Fruit fly (Drosophila melanogaster) whole organism, adult: ENCODE data around the gene CG14238.

ENCODE experiments used
- CG12768 ChIP-seq: fragments of 200-800 bp; sonication (Bioruptor generic); optimal IDR thresholded peaks from 2 replicates; lab custom pipeline; 2017; ENCODE audit warnings: missing biosample characterization, missing genetic modification characterization, mild to moderate bottlenecking, moderate library complexity, missing genetic modification reagents
- CG1620 ChIP-seq: fragments of 200-800 bp; sonication (Bioruptor generic); optimal IDR thresholded peaks from 2 replicates; lab custom pipeline; 2016; ENCODE audit warnings: missing biosample characterization, missing genetic modification characterization
- CG33017 ChIP-seq: fragments of 200-800 bp; sonication (Bioruptor generic); optimal IDR thresholded peaks from 2 replicates; lab custom pipeline; 2018; ENCODE audit warnings: missing biosample characterization, mild to moderate bottlenecking, missing genetic modification characterization, moderate library complexity
- CG5204 ChIP-seq: fragments of 200-800 bp; sonication (Bioruptor generic); optimal IDR thresholded peaks from 2 replicates; lab custom pipeline; 2016; ENCODE audit warnings: missing biosample characterization, missing genetic modification characterization
- CG7045 ChIP-seq: fragments of 200-800 bp; sonication (Bioruptor generic); optimal IDR thresholded peaks from 2 replicates; lab custom pipeline; 2017; ENCODE audit warnings: missing biosample characterization, mild to moderate bottlenecking, missing genetic modification characterization
- CG7101 ChIP-seq: fragments of 200-800 bp; sonication (Bioruptor generic); optimal IDR thresholded peaks from 2 replicates; lab custom pipeline; 2018; ENCODE audit warnings: missing biosample characterization, mild to moderate bottlenecking, missing genetic modification characterization, moderate library complexity
- Clk ChIP-seq: fragments of 200-800 bp; sonication (Bioruptor generic); optimal IDR thresholded peaks from 2 replicates; lab custom pipeline; 2017; ENCODE audit warnings: missing biosample characterization, missing genetic modification characterization
- Mnt ChIP-seq: fragments of 200-800 bp; sonication (Bioruptor generic); optimal IDR thresholded peaks from 2 replicates; lab custom pipeline; 2016; ENCODE audit warnings: missing biosample characterization, mild to moderate bottlenecking, missing genetic modification characterization
- cic ChIP-seq: fragments of 200-800 bp; sonication (Bioruptor generic); optimal IDR thresholded peaks from 2 replicates; lab custom pipeline; 2017; ENCODE audit warnings: missing biosample characterization, mild to moderate bottlenecking, missing genetic modification characterization, moderate library complexity
- pad ChIP-seq: fragments of 200-800 bp; sonication (Bioruptor generic); optimal IDR thresholded peaks from 3 replicates; lab custom pipeline; 2017; ENCODE audit warnings: missing biosample characterization, missing genetic modification characterization, mild to moderate bottlenecking, moderate library complexity, missing genetic modification reagents
- tj ChIP-seq: fragments of 200-800 bp; sonication (Bioruptor generic); optimal IDR thresholded peaks from 3 replicates; lab custom pipeline; 2017; ENCODE audit warnings: missing biosample characterization, mild to moderate bottlenecking, missing genetic modification characterization, moderate library complexity
- toe ChIP-seq: fragments of 200-800 bp; sonication (Bioruptor generic); optimal IDR thresholded peaks from 2 replicates; lab custom pipeline; 2016; ENCODE audit warnings: missing biosample characterization, missing genetic modification characterization

dm6 chr3R:26450371-26450770, 7.7 kb upstream of the CG14238 start, which contains the start of gene Hex-t2:
- TF ChIP-seq CG7101 (tag; lab: Kevin White, UChicago) (no peak), cic (no peak), Mnt (no peak), toe (no peak), Clk (no peak), tj (GFP tag; lab: Kevin White, UChicago) (no peak), CG12768 (GFP tag; lab: Kevin White, UChicago) (no peak), CG7045 (GFP tag; lab: Kevin White, UChicago) (no peak), CG1620 (no peak), CG33017 (no peak), CG5204 (GFP tag; lab: Kevin White, UChicago) (no peak), pad (GFP tag; lab: Kevin White, UChicago) (no peak)
